Worm (Caenorhabditis elegans) whole organism, young adult: ENCODE measurements around the gene spin-2.

Experiments
- F10E7.11 ChIP-seq: sonication (generic microtip); optimal IDR thresholded peaks from 2 replicates; lab custom pipeline; 2017; ENCODE audit warnings: mild to moderate bottlenecking, missing genetic modification characterization, moderate library complexity, missing compliant biosample characterization
- madf-3 ChIP-seq: fragments of 200-800 bp; sonication (Bioruptor generic); IDR thresholded peaks from 2 replicates; pipeline ENCODE4 v1.3.6; 2022; ENCODE audit warnings: missing genetic modification reagents, missing genetic modification characterization, missing compliant biosample characterization
- mxl-1 ChIP-seq: sonication (generic microtip); optimal IDR thresholded peaks from 2 replicates; lab custom pipeline; 2016; ENCODE audit warnings: missing genetic modification characterization, missing compliant biosample characterization
- rpc-1 ChIP-seq, 2 experiments: fragments of 150-350 bp in 1 of 2; sonication (generic microtip) in 1 of 2; optimal IDR thresholded peaks; 2 replicates each; lab custom pipeline; 2014 to 2018; ENCODE audit warnings: missing biosample characterization in 1 of 2, missing genetic modification characterization in 1 of 2, missing genetic modification reagents in 1 of 2, missing genotype in 1 of 2
- unc-130 ChIP-seq: sonication (generic microtip); optimal IDR thresholded peaks from 2 replicates; lab custom pipeline; 2016; ENCODE audit warnings: missing genetic modification reagents, missing genetic modification characterization, missing compliant biosample characterization

DNA sequence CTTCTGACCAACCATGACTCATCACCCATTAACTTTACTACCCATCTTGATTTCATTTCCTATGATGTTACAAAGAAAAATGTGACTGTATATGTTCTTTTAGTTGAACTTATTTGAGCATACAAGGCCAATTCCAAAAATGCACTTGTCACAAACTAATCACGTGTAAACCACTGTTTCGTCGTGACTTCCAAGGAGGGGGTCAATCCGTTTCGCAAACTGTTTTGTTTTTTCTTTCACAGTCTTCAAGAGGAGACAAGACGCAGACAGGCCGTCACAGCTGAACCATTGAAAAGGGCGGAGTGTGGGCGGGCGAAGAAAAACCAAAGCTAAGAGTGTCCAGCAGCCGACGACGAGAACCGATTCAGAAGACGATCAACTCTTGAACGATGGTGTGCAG is 7.7 kb upstream of the spin-2 start, which contains the start of gene C39E9.8:
- TF ChIP-seq unc-130 = no peak
- TF ChIP-seq rpc-1 (optimal IDR thresholded peaks at IDR 0.05; lab: Kevin White, UChicago) = no peak
- TF ChIP-seq rpc-1 (tag; optimal IDR thresholded peaks at IDR 0.05; lab: Kevin White, UChicago) = no peak
- no peak for TF ChIP-seq madf-3 (GFP tag; lab: Robert Waterston, UW)
- no peak for TF ChIP-seq mxl-1 (tag; lab: Kevin White, UChicago)
- TF ChIP-seq F10E7.11 (tag; lab: Kevin White, UChicago) = no peak
